Worm (Caenorhabditis elegans): Measurements from ENCODE around the gene atrn-1.
A peak's percentile ranks its signal among the peaks of the same experiment; 100 is the strongest.

atrn-1 gene

ce11 chrX:14692905-14693304 is 18.5 kb upstream of the atrn-1 start, which contains the start of gene sox-3:
sox-3 (minus strand) TSS chrX:14693005.
- TF ChIP-seq tbx-37 (GFP tag; conservative IDR thresholded peaks at IDR 0.05): no peak
- no peak for TF ChIP-seq scrt-1 (GFP tag; IDR thresholded peaks at IDR 0.05)
- no peak for TF ChIP-seq sea-1 (GFP tag; conservative IDR thresholded peaks at IDR 0.05)
- no peak for TF ChIP-seq hmbx-1 (tag; optimal IDR thresholded peaks at IDR 0.05)
- no peak for TF ChIP-seq hmg-4 (GFP tag; optimal IDR thresholded peaks at IDR 0.05)
- TF ChIP-seq flt-1 (GFP tag; IDR thresholded peaks at IDR 0.05): no peak
- TF ChIP-seq ama-1 (optimal IDR thresholded peaks at IDR 0.05): no peak
- no peak for TF ChIP-seq B0310.2 (tag; optimal IDR thresholded peaks at IDR 0.05)
- TF ChIP-seq ceh-13 (GFP tag; optimal IDR thresholded peaks at IDR 0.05): no peak
- TF ChIP-seq F13C5.2 (tag; optimal IDR thresholded peaks at IDR 0.05): no peak
- TF ChIP-seq aly-1 (tag; optimal IDR thresholded peaks at IDR 0.05): no peak
- TF ChIP-seq tra-4 (tag; optimal IDR thresholded peaks at IDR 0.05): no peak
- TF ChIP-seq ets-7 (tag; optimal IDR thresholded peaks at IDR 0.05): no peak
- no peak for TF ChIP-seq ceh-36 (tag; optimal IDR thresholded peaks at IDR 0.05)
- no peak for TF ChIP-seq pes-1 (GFP tag; IDR thresholded peaks at IDR 0.05)

- TF ChIP-seq scrt-1 (GFP tag; IDR thresholded peaks at IDR 0.05) (no peak), ceh-36 (tag; optimal IDR thresholded peaks at IDR 0.05) (no peak), tra-4 (tag; optimal IDR thresholded peaks at IDR 0.05) (no peak), ama-1 (optimal IDR thresholded peaks at IDR 0.05) (no peak), sea-1 (GFP tag; conservative IDR thresholded peaks at IDR 0.05) (no peak)
Observed at ce11 chrX:14694633-14695177, 16.7 kb upstream of the atrn-1 start.

ce11 chrX:14695892-14696291 is 15.5 kb upstream of the atrn-1 start:
- TF ChIP-seq tbx-37 (GFP tag; conservative IDR thresholded peaks at IDR 0.05): no peak
- no peak for TF ChIP-seq sea-1 (GFP tag; conservative IDR thresholded peaks at IDR 0.05)
- no peak for TF ChIP-seq ama-1 (optimal IDR thresholded peaks at IDR 0.05)
- no peak for TF ChIP-seq ets-7 (tag; optimal IDR thresholded peaks at IDR 0.05)
- TF ChIP-seq hmg-4 (GFP tag; optimal IDR thresholded peaks at IDR 0.05): no peak
- TF ChIP-seq aly-1 (tag; optimal IDR thresholded peaks at IDR 0.05): no peak
- no peak for TF ChIP-seq hmbx-1 (tag; optimal IDR thresholded peaks at IDR 0.05)
- TF ChIP-seq scrt-1 (GFP tag; IDR thresholded peaks at IDR 0.05): no peak
- TF ChIP-seq ceh-13 (GFP tag; optimal IDR thresholded peaks at IDR 0.05): no peak
- TF ChIP-seq B0310.2 (tag; optimal IDR thresholded peaks at IDR 0.05): no peak
- no peak for TF ChIP-seq tbx-11 (GFP tag; IDR thresholded peaks at IDR 0.05)
- TF ChIP-seq pes-1 (GFP tag; IDR thresholded peaks at IDR 0.05): no peak
- TF ChIP-seq flt-1 (GFP tag; IDR thresholded peaks at IDR 0.05): no peak
- TF ChIP-seq hnd-1 (tag; optimal IDR thresholded peaks at IDR 0.05): no peak

- TF ChIP-seq ets-7 (tag; optimal IDR thresholded peaks at IDR 0.05) (no peak), hmg-4 (GFP tag; optimal IDR thresholded peaks at IDR 0.05) (no peak), tra-4 (tag; optimal IDR thresholded peaks at IDR 0.05) (no peak), tbx-37 (GFP tag; conservative IDR thresholded peaks at IDR 0.05) (no peak), F13C5.2 (tag; optimal IDR thresholded peaks at IDR 0.05) (no peak), aly-1 (tag; optimal IDR thresholded peaks at IDR 0.05) (no peak), ceh-36 (tag; optimal IDR thresholded peaks at IDR 0.05) (no peak), scrt-1 (GFP tag; IDR thresholded peaks at IDR 0.05) (no peak), flt-1 (GFP tag; IDR thresholded peaks at IDR 0.05) (no peak), hnd-1 (tag; optimal IDR thresholded peaks at IDR 0.05) (no peak), sea-1 (GFP tag; conservative IDR thresholded peaks at IDR 0.05) (no peak), pes-1 (GFP tag; IDR thresholded peaks at IDR 0.05) (no peak), ceh-13 (GFP tag; optimal IDR thresholded peaks at IDR 0.05) (no peak), B0310.2 (tag; optimal IDR thresholded peaks at IDR 0.05) (no peak)
Observed at ce11 chrX:14699866-14700265, 11.5 kb upstream of the atrn-1 start, which contains the start of gene hch-1. hch-1 (minus strand) TSS chrX:14699977.

- TF ChIP-seq hmg-4 (GFP tag; optimal IDR thresholded peaks at IDR 0.05): peak; percentile 22
- no peak for TF ChIP-seq pes-1 (GFP tag; IDR thresholded peaks at IDR 0.05)
Observed at ce11 chrX:14701490-14701889, 9.9 kb upstream of the atrn-1 start, which contains the start of gene F40E10.5. F40E10.5 (plus strand) TSS chrX:14701790.

ce11 chrX:14704933-14705332 is 6.4 kb upstream of the atrn-1 start:
- TF ChIP-seq pes-1 (GFP tag; IDR thresholded peaks at IDR 0.05): no peak
- TF ChIP-seq ama-1 (optimal IDR thresholded peaks at IDR 0.05): no peak

ce11 chrX:14706698-14707285 is 4.6 kb upstream of the atrn-1 start, which contains the start of gene tmem-184:
tmem-184 (minus strand) TSS chrX:14706861.
- TF ChIP-seq ceh-36 (tag; optimal IDR thresholded peaks at IDR 0.05): no peak
- no peak for TF ChIP-seq tra-4 (tag; optimal IDR thresholded peaks at IDR 0.05)
- no peak for TF ChIP-seq F13C5.2 (tag; optimal IDR thresholded peaks at IDR 0.05)
- TF ChIP-seq hnd-1 (tag; optimal IDR thresholded peaks at IDR 0.05): no peak
- no peak for TF ChIP-seq ama-1 (optimal IDR thresholded peaks at IDR 0.05)
- no peak for TF ChIP-seq B0310.2 (tag; optimal IDR thresholded peaks at IDR 0.05)
- TF ChIP-seq tbx-11 (GFP tag; IDR thresholded peaks at IDR 0.05): no peak
- TF ChIP-seq flt-1 (GFP tag; IDR thresholded peaks at IDR 0.05): no peak
- no peak for TF ChIP-seq pes-1 (GFP tag; IDR thresholded peaks at IDR 0.05)
- no peak for TF ChIP-seq ets-7 (tag; optimal IDR thresholded peaks at IDR 0.05)
- TF ChIP-seq hmbx-1 (tag; optimal IDR thresholded peaks at IDR 0.05): no peak
- TF ChIP-seq hmg-4 (GFP tag; optimal IDR thresholded peaks at IDR 0.05): no peak

ce11 chrX:14708176-14708642 is 3.2 kb upstream of the atrn-1 start:
- TF ChIP-seq F13C5.2 (tag; optimal IDR thresholded peaks at IDR 0.05) (peak; percentile 84), tbx-37 (GFP tag; conservative IDR thresholded peaks at IDR 0.05) (no peak), aly-1 (tag; optimal IDR thresholded peaks at IDR 0.05) (peak; percentile 4), scrt-1 (GFP tag; IDR thresholded peaks at IDR 0.05) (0 out of 2 replicates have a peak, but pooled peaks have one; percentile 35), hmbx-1 (tag; optimal IDR thresholded peaks at IDR 0.05) (no peak), sea-1 (GFP tag; conservative IDR thresholded peaks at IDR 0.05) (peak; percentile 8; the same call in 1 of the 2 replicates), B0310.2 (tag; optimal IDR thresholded peaks at IDR 0.05) (peak; percentile 29), pes-1 (GFP tag; IDR thresholded peaks at IDR 0.05) (peak; percentile 56; the same call in 1 of the 2 replicates), ama-1 (optimal IDR thresholded peaks at IDR 0.05) (no peak), hmg-4 (GFP tag; optimal IDR thresholded peaks at IDR 0.05) (peak; percentile 83)

Measured in whole organism, early embryonic.